Fruit fly (Drosophila melanogaster): Measurements from ENCODE around the gene MED30.

DNA sequence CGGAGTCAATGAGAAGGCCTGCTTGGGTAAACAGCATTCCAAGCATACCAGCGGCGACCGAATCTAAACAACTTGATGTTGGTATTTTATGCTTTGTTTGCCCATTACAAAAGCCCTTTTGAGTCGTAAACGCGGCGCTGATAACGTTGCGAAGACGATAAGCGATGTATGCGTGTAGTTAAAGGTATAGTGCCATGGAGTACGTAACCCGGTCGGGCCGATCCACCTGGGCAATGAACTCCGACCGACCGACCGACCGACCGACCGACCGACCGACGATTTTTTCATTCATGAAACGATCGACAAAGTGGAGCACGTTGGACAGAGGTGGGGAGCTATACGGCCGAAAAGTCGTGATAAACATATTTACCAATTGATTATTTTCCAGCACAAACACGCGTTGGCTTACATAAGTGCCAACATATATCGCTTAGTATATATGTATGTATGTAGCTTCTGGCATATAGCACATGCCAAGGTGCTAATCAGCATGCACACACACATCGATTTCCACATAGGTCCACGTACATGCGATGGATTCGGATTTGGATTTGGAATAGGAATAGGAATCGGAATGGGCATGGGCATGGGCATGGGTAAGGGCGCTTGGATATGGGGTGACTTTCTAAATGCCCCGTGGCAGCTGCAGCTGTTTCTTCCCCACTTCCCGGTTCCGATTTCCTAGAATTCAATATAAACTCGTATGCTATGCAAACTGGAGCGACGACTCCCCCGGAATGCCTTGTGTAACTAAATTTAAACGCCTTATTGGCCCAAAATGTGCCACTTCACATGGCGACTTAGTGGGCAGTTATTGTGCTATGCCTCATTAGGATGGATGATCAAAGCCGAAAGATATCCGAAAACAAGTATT is 10.8 kb downstream of the MED30 start:
- peak; percentile 0 for TF ChIP-seq vri (GFP tag; optimal IDR thresholded peaks at IDR 0.05)
- no peak for TF ChIP-seq Ets96B (tag; optimal IDR thresholded peaks at IDR 0.05)
- TF ChIP-seq CG34406 (GFP tag; optimal IDR thresholded peaks at IDR 0.05), result no peak
- no peak for TF ChIP-seq CG31627 (GFP tag; optimal IDR thresholded peaks at IDR 0.05)

Measured in whole organism, prepupa.